Worm (Caenorhabditis elegans): ENCODE measurements around the gene lips-12.

- TF ChIP-seq T22C8.4 (GFP tag; IDR thresholded peaks at IDR 0.05) (no peak), ztf-23 (GFP tag; IDR thresholded peaks at IDR 0.05) (no peak), ztf-29 (GFP tag; IDR thresholded peaks at IDR 0.05) (no peak)
Observed at ce11 chrII:1133295-1133694, 19.3 kb upstream of the lips-12 start.

Data from whole organism, midembryonic.